Worm (Caenorhabditis elegans) whole organism, young adult: ENCODE measurements around the gene tebp-1.

Experiments
- C06A6.2 ChIP-seq: fragments of 200-800 bp; sonication (Bioruptor generic); conservative IDR thresholded peaks from 2 replicates; pipeline ENCODE4 v1.3.6; 2022; ENCODE audit warnings: missing genetic modification characterization, missing compliant biosample characterization
- D2030.7 ChIP-seq: fragments of 200-800 bp; sonication (Bioruptor generic); IDR thresholded peaks from 2 replicates; pipeline ENCODE4 v1.3.6; 2022; ENCODE audit warnings: missing genetic modification reagents, missing genetic modification characterization, missing compliant biosample characterization
- F10E7.11 ChIP-seq: sonication (generic microtip); optimal IDR thresholded peaks from 2 replicates; lab custom pipeline; 2017; ENCODE audit warnings: mild to moderate bottlenecking, missing genetic modification characterization, moderate library complexity, missing compliant biosample characterization
- F23B12.7 ChIP-seq: sonication (generic microtip); optimal IDR thresholded peaks from 2 replicates; lab custom pipeline; 2017; ENCODE audit warnings: missing genetic modification characterization, mild to moderate bottlenecking, missing compliant biosample characterization, antibody characterized with exemption, moderate library complexity; ENCODE audit not compliant: insufficient read depth
- F57A8.1 ChIP-seq: fragments of 200-800 bp; sonication (Bioruptor generic); optimal IDR thresholded peaks from 2 replicates; lab custom pipeline; 2018; ENCODE audit warnings: mild to moderate bottlenecking, missing genetic modification characterization, moderate library complexity, missing compliant biosample characterization
- F57C9.4 ChIP-seq: sonication (generic microtip); optimal IDR thresholded peaks from 2 replicates; lab custom pipeline; 2017; ENCODE audit warnings: mild to moderate bottlenecking, missing genetic modification characterization, missing compliant biosample characterization
- K12H6.12 ChIP-seq: fragments of 200-800 bp; sonication (Bioruptor generic); optimal IDR thresholded peaks from 2 replicates; lab custom pipeline; 2018; ENCODE audit warnings: mild to moderate bottlenecking, missing genetic modification characterization, missing compliant biosample characterization
- T07F8.4 ChIP-seq: sonication (generic microtip); optimal IDR thresholded peaks from 2 replicates; lab custom pipeline; 2016; ENCODE audit warnings: mild to moderate bottlenecking, missing genetic modification characterization, moderate library complexity, missing compliant biosample characterization
- T26A5.8 ChIP-seq: sonication (generic microtip); optimal IDR thresholded peaks from 2 replicates; lab custom pipeline; 2016; ENCODE audit warnings: missing genetic modification characterization, missing compliant biosample characterization
- Y53G8AR.9 ChIP-seq: fragments of 200-800 bp; sonication (Bioruptor generic); conservative IDR thresholded peaks from 2 replicates; pipeline ENCODE4 v1.3.6; 2022; ENCODE audit warnings: missing genetic modification reagents, missing genetic modification characterization, missing compliant biosample characterization
- Y56A3A.18 ChIP-seq: fragments of 200-800 bp; sonication (Bioruptor generic); IDR thresholded peaks from 2 replicates; pipeline ENCODE4 v1.3.6; 2022; ENCODE audit warnings: missing genetic modification reagents, missing genetic modification characterization, missing compliant biosample characterization
- Y67H2A.10 ChIP-seq: fragments of 200-800 bp; sonication (Bioruptor generic); conservative IDR thresholded peaks from 2 replicates; pipeline ENCODE4 v1.3.6; 2022; ENCODE audit warnings: missing genetic modification reagents, missing genetic modification characterization, missing compliant biosample characterization
- Y95B8A.8 ChIP-seq: fragments of 200-800 bp; sonication (Bioruptor generic); IDR thresholded peaks from 2 replicates; pipeline ENCODE4 v1.3.6; 2022; ENCODE audit warnings: missing genetic modification reagents, missing genetic modification characterization, missing compliant biosample characterization
- akir-1 ChIP-seq: fragments of 200-800 bp; sonication (Bioruptor generic); optimal IDR thresholded peaks from 2 replicates; lab custom pipeline; 2018; ENCODE audit warnings: mild to moderate bottlenecking, missing genetic modification characterization, moderate library complexity, missing compliant biosample characterization
- ama-1 ChIP-seq, 3 experiments: fragments of 150-350 bp in 1 of 3; sonication (generic microtip) in 2 of 3; optimal IDR thresholded peaks; 2 replicates each; lab custom pipeline; 2014 to 2018; ENCODE audit warnings: missing biosample characterization in 2 of 3, missing genetic modification characterization in 2 of 3, missing genetic modification reagents in 2 of 3
- athp-1 ChIP-seq: sonication (generic microtip); optimal IDR thresholded peaks from 2 replicates; lab custom pipeline; 2017; ENCODE audit warnings: mild to moderate bottlenecking, missing genetic modification characterization, missing compliant biosample characterization
- ceh-100 ChIP-seq: fragments of 200-800 bp; sonication (Bioruptor generic); IDR thresholded peaks from 2 replicates; pipeline ENCODE4 v1.3.6; 2022; ENCODE audit warnings: missing genetic modification reagents, missing genetic modification characterization, missing compliant biosample characterization
- ceh-40 ChIP-seq: fragments of 200-800 bp; sonication (Bioruptor generic); IDR thresholded peaks from 2 replicates; pipeline ENCODE4 v1.3.6; 2022; ENCODE audit warnings: missing genetic modification characterization, missing compliant biosample characterization
- chd-7 ChIP-seq: sonication (generic microtip); optimal IDR thresholded peaks from 2 replicates; lab custom pipeline; 2016; ENCODE audit warnings: mild to moderate bottlenecking, missing genetic modification characterization, moderate library complexity, missing compliant biosample characterization
- dpff-1 ChIP-seq: sonication (generic microtip); optimal IDR thresholded peaks from 2 replicates; lab custom pipeline; 2017; ENCODE audit warnings: mild to moderate bottlenecking, missing genetic modification characterization, missing compliant biosample characterization
- efl-1 ChIP-seq: fragments of 150-350 bp; optimal IDR thresholded peaks from 2 replicates; lab custom pipeline; 2014; ENCODE audit warnings: missing biosample characterization, missing genetic modification reagents, missing genetic modification characterization
- egl-18 ChIP-seq: fragments of 200-800 bp; sonication (Bioruptor generic); IDR thresholded peaks from 2 replicates; pipeline ENCODE4 v1.3.6; 2022; ENCODE audit warnings: missing genetic modification reagents, missing genetic modification characterization, missing compliant biosample characterization
- egrh-3 ChIP-seq: fragments of 200-800 bp; sonication (Bioruptor generic); IDR thresholded peaks from 2 replicates; pipeline ENCODE4 v1.3.6; 2022; ENCODE audit warnings: missing genetic modification reagents, missing genetic modification characterization, missing compliant biosample characterization
- ekl-4 ChIP-seq: fragments of 200-800 bp; sonication (Bioruptor generic); IDR thresholded peaks from 2 replicates; pipeline ENCODE4 v1.3.6; 2022; ENCODE audit warnings: missing genetic modification reagents, missing genetic modification characterization, missing compliant biosample characterization
- ets-4 ChIP-seq: fragments of 200-800 bp; sonication (Bioruptor generic); optimal IDR thresholded peaks from 2 replicates; lab custom pipeline; 2018; ENCODE audit warnings: mild to moderate bottlenecking, missing genetic modification characterization, missing compliant biosample characterization
- hsf-1 ChIP-seq: fragments of 200-800 bp; sonication (Bioruptor generic); IDR thresholded peaks from 2 replicates; pipeline ENCODE4 v1.3.6; 2022; ENCODE audit warnings: missing genetic modification reagents, missing genetic modification characterization, missing compliant biosample characterization
- lag-1 ChIP-seq: fragments of 200-800 bp; sonication (Bioruptor generic); IDR thresholded peaks from 2 replicates; pipeline ENCODE4 v1.3.6; 2022; ENCODE audit warnings: missing genetic modification reagents, missing genetic modification characterization, missing compliant biosample characterization
- let-607 ChIP-seq, 2 experiments: fragments of 200-800 bp in 1 of 2; sonication (Bioruptor generic) in 1 of 2; sonication (generic microtip) in 1 of 2; optimal IDR thresholded peaks; 2 replicates each; lab custom pipeline; 2016 to 2018; ENCODE audit warnings: mild to moderate bottlenecking in 2 of 2, missing compliant biosample characterization in 2 of 2, missing genetic modification characterization in 2 of 2, moderate library complexity in 2 of 2, missing genotype in 1 of 2
- lin-40 ChIP-seq: sonication (generic microtip); optimal IDR thresholded peaks from 2 replicates; lab custom pipeline; 2016; ENCODE audit warnings: missing genetic modification characterization, mild to moderate bottlenecking, missing compliant biosample characterization, missing genotype, missing genetic modification reagents
- lin-54 ChIP-seq: fragments of 200-800 bp; sonication (Bioruptor generic); optimal IDR thresholded peaks from 2 replicates; lab custom pipeline; 2018; ENCODE audit warnings: mild to moderate bottlenecking, missing genetic modification characterization, missing compliant biosample characterization
- madf-6 ChIP-seq: fragments of 200-800 bp; sonication (Bioruptor generic); IDR thresholded peaks from 2 replicates; pipeline ENCODE4 v1.3.6; 2022; ENCODE audit warnings: missing genetic modification reagents, missing genetic modification characterization, missing compliant biosample characterization
- mel-28 ChIP-seq: sonication (generic microtip); optimal IDR thresholded peaks from 2 replicates; lab custom pipeline; 2016; ENCODE audit warnings: borderline replicate concordance, mild to moderate bottlenecking, missing genetic modification characterization, missing compliant biosample characterization
- nfyb-1 ChIP-seq: fragments of 200-800 bp; sonication (Bioruptor generic); IDR thresholded peaks from 2 replicates; pipeline ENCODE4 v1.3.6; 2022; ENCODE audit warnings: missing genetic modification reagents, missing genetic modification characterization, missing compliant biosample characterization
- nhr-179 ChIP-seq: sonication (generic microtip); optimal IDR thresholded peaks from 2 replicates; lab custom pipeline; 2016; ENCODE audit warnings: mild to moderate bottlenecking, missing genetic modification characterization, missing compliant biosample characterization
- nhr-90 ChIP-seq: sonication (generic microtip); optimal IDR thresholded peaks from 2 replicates; lab custom pipeline; 2016; ENCODE audit warnings: missing genotype, mild to moderate bottlenecking, missing genetic modification characterization, missing compliant biosample characterization
- pbrm-1 ChIP-seq: fragments of 200-800 bp; sonication (Bioruptor generic); IDR thresholded peaks from 2 replicates; pipeline ENCODE4 v1.3.6; 2022; ENCODE audit warnings: missing genetic modification reagents, missing genetic modification characterization, missing compliant biosample characterization
- rcor-1 ChIP-seq: fragments of 200-800 bp; sonication (Bioruptor generic); IDR thresholded peaks from 2 replicates; pipeline ENCODE4 v1.3.6; 2022; ENCODE audit warnings: missing genetic modification reagents, missing genetic modification characterization, missing compliant biosample characterization
- rpc-1 ChIP-seq, 2 experiments: fragments of 150-350 bp in 1 of 2; sonication (generic microtip) in 1 of 2; optimal IDR thresholded peaks; 2 replicates each; lab custom pipeline; 2014 to 2018; ENCODE audit warnings: missing biosample characterization in 1 of 2, missing genetic modification characterization in 1 of 2, missing genetic modification reagents in 1 of 2, missing genotype in 1 of 2
- snpc-1.1 ChIP-seq: sonication (generic microtip); optimal IDR thresholded peaks from 2 replicates; lab custom pipeline; 2017; ENCODE audit warnings: missing genetic modification characterization, mild to moderate bottlenecking, missing compliant biosample characterization, antibody characterized with exemption, moderate library complexity, missing genotype, missing genetic modification reagents; ENCODE audit not compliant: insufficient read depth
- snpc-3.4 ChIP-seq: sonication (generic microtip); optimal IDR thresholded peaks from 2 replicates; lab custom pipeline; 2017; ENCODE audit warnings: missing genetic modification characterization, mild to moderate bottlenecking, missing compliant biosample characterization, antibody characterized with exemption, moderate library complexity, missing genotype, missing genetic modification reagents
- tlf-1 ChIP-seq: fragments of 200-800 bp; sonication (Bioruptor generic); optimal IDR thresholded peaks from 2 replicates; lab custom pipeline; 2018; ENCODE audit warnings: mild to moderate bottlenecking, missing genetic modification characterization, missing compliant biosample characterization
- unc-62 ChIP-seq: fragments of 150-350 bp; optimal IDR thresholded peaks from 2 replicates; lab custom pipeline; 2014; ENCODE audit warnings: missing biosample characterization, missing genetic modification reagents, missing genetic modification characterization
- xnd-1 ChIP-seq: sonication (generic microtip); optimal IDR thresholded peaks from 2 replicates; lab custom pipeline; 2016; ENCODE audit warnings: missing genotype, missing genetic modification reagents, missing genetic modification characterization, missing compliant biosample characterization
- zim-3 ChIP-seq: sonication (generic microtip); optimal IDR thresholded peaks from 2 replicates; lab custom pipeline; 2017; ENCODE audit warnings: mild to moderate bottlenecking, missing genetic modification characterization, moderate library complexity, missing compliant biosample characterization
- ztf-18 ChIP-seq: sonication (generic microtip); optimal IDR thresholded peaks from 2 replicates; lab custom pipeline; 2016; ENCODE audit warnings: missing genotype, mild to moderate bottlenecking, missing genetic modification characterization, missing compliant biosample characterization
- ztf-26 ChIP-seq: sonication (generic microtip); optimal IDR thresholded peaks from 2 replicates; lab custom pipeline; 2017; ENCODE audit warnings: missing genetic modification characterization, missing compliant biosample characterization
- ztf-3 ChIP-seq: fragments of 200-800 bp; sonication (Bioruptor generic); optimal IDR thresholded peaks from 2 replicates; lab custom pipeline; 2018; ENCODE audit warnings: mild to moderate bottlenecking, missing genetic modification characterization, missing compliant biosample characterization

The tebp-1 gene

ce11 chrII:14349356-14349923 lies 12.4 kb upstream of the tebp-1 start, which contains the start of the genes Y54G11A.17, lin-7 and elof-1 (continued):
- TF ChIP-seq hsf-1 (GFP tag; lab: Robert Waterston, UW): no peak
- peak; percentile 48 for TF ChIP-seq ztf-18
- TF ChIP-seq ama-1 (optimal IDR thresholded peaks at IDR 0.05; lab: Kevin White, UChicago): peak; percentile 37
- TF ChIP-seq ama-1 (GFP tag; optimal IDR thresholded peaks at IDR 0.05; lab: Kevin White, UChicago): peak in 1 of 2 experiments; percentile 56
- no peak for TF ChIP-seq Y95B8A.8 (GFP tag; lab: Robert Waterston, UW)
- TF ChIP-seq let-607 (tag; optimal IDR thresholded peaks at IDR 0.05; lab: Kevin White, UChicago): no peak
- peak; percentile 25 for TF ChIP-seq snpc-1.1 (tag; lab: Kevin White, UChicago)
- TF ChIP-seq madf-6 (GFP tag; lab: Robert Waterston, UW): peak; percentile 75
- TF ChIP-seq ztf-3 (GFP tag; lab: Kevin White, UChicago): no peak
- TF ChIP-seq D2030.7 (GFP tag; lab: Robert Waterston, UW): peak; percentile 92
- TF ChIP-seq F10E7.11 (tag; lab: Kevin White, UChicago): no peak
- peak; percentile 73 for TF ChIP-seq lin-40 (tag; lab: Kevin White, UChicago)
- no peak for TF ChIP-seq ets-4
- TF ChIP-seq efl-1 (GFP tag; lab: Kevin White, UChicago): peak; percentile 90
- TF ChIP-seq rpc-1 (optimal IDR thresholded peaks at IDR 0.05; lab: Kevin White, UChicago): peak; percentile 21
- TF ChIP-seq rpc-1 (tag; optimal IDR thresholded peaks at IDR 0.05; lab: Kevin White, UChicago): no peak
- TF ChIP-seq ztf-26 (tag; lab: Kevin White, UChicago): peak; percentile 23
- TF ChIP-seq lin-54 (GFP tag; lab: Kevin White, UChicago): peak; percentile 84
- peak; percentile 73 for TF ChIP-seq K12H6.12 (tag; lab: Kevin White, UChicago)
- TF ChIP-seq Y53G8AR.9 (GFP tag; lab: Robert Waterston, UW): peak; percentile 77; the same call in 1 of the 2 replicates
- TF ChIP-seq ceh-100 (GFP tag; lab: Robert Waterston, UW): peak; percentile 51
- TF ChIP-seq nhr-179: no peak
- TF ChIP-seq C06A6.2 (GFP tag; lab: Robert Waterston, UW): no peak
- peak; percentile 77; the same call in 1 of the 2 replicates for TF ChIP-seq nfyb-1 (GFP tag; lab: Robert Waterston, UW)
- no peak for TF ChIP-seq nhr-90 (tag; lab: Kevin White, UChicago)
- TF ChIP-seq unc-62 (GFP tag; lab: Kevin White, UChicago): no peak
- TF ChIP-seq akir-1 (GFP tag; lab: Kevin White, UChicago): no peak
- no peak for TF ChIP-seq mel-28 (tag; lab: Kevin White, UChicago)
- TF ChIP-seq egl-18 (GFP tag; lab: Robert Waterston, UW): no peak
- no peak for TF ChIP-seq egrh-3 (GFP tag; lab: Robert Waterston, UW)
- no peak for TF ChIP-seq dpff-1 (tag; lab: Kevin White, UChicago)
- TF ChIP-seq snpc-3.4 (tag; lab: Kevin White, UChicago): peak; percentile 71
- TF ChIP-seq T07F8.4 (tag; lab: Kevin White, UChicago): no peak
- 0 out of 2 replicates have a peak, but pooled peaks have one; percentile 20 for TF ChIP-seq Y56A3A.18 (GFP tag; lab: Robert Waterston, UW)
- no peak for TF ChIP-seq chd-7
- TF ChIP-seq rcor-1 (GFP tag; lab: Robert Waterston, UW): peak; percentile 55; the same call in 1 of the 2 replicates
- TF ChIP-seq athp-1: peak; percentile 42
- peak; percentile 77; the same call in 1 of the 2 replicates for TF ChIP-seq Y67H2A.10
- TF ChIP-seq pbrm-1 (GFP tag; lab: Robert Waterston, UW): peak; percentile 71
- no peak for TF ChIP-seq zim-3 (tag; lab: Kevin White, UChicago)
- no peak for TF ChIP-seq ceh-40 (GFP tag; lab: Robert Waterston, UW)
- TF ChIP-seq tlf-1: peak; percentile 76
- TF ChIP-seq F57C9.4 (tag; lab: Kevin White, UChicago): no peak
- no peak for TF ChIP-seq lag-1 (GFP tag; lab: Robert Waterston, UW)
- peak; percentile 86 for TF ChIP-seq F23B12.7 (tag; lab: Kevin White, UChicago)
- TF ChIP-seq T26A5.8 (tag; lab: Kevin White, UChicago): no peak
- peak; percentile 42; the same call in 1 of the 2 replicates for TF ChIP-seq ekl-4 (GFP tag; lab: Robert Waterston, UW)
- no peak for TF ChIP-seq F57A8.1 (GFP tag; lab: Kevin White, UChicago)
- peak; percentile 28 for TF ChIP-seq xnd-1 (tag; lab: Kevin White, UChicago)
